Worm (Caenorhabditis elegans): ENCODE results near the gene M163.9.

DNA sequence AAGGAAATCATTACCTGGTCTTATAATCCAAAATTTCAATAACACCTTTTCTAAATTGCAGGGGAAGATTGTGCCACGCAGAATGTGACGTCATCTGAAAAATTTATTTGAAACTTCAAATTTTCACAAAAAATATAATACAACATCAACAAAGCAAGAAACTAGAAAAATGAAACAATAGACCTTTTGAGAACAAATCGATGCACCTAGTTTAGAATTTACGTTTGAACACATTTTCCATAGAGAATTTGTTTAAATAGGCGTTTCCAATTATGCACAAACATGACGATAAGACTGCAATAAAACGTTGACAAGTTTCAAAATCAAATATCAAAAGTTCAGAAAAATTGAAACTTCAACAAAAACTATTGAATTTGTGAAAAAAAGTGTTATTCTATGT, 43.4 kb downstream of the M163.9 start, which contains the start of gene fbxa-141:
- no peak for TF ChIP-seq tbp1 (GFP tag; optimal IDR thresholded peaks at IDR 0.05)
- TF ChIP-seq nhr-120 (GFP tag; IDR thresholded peaks at IDR 0.05): no peak
- no peak for TF ChIP-seq dpl-1 (GFP tag; optimal IDR thresholded peaks at IDR 0.05)
- no peak for TF ChIP-seq hmg-1.2 (GFP tag; IDR thresholded peaks at IDR 0.05)
- no peak for TF ChIP-seq Y67H2A.10 (GFP tag; conservative IDR thresholded peaks at IDR 0.05)
- TF ChIP-seq snpc-1.3 (tag; optimal IDR thresholded peaks at IDR 0.05; ENCODE audit: insufficient read depth): no peak
- TF ChIP-seq nhr-27 (tag; optimal IDR thresholded peaks at IDR 0.05): no peak
- no peak for TF ChIP-seq unc-130 (GFP tag; optimal IDR thresholded peaks at IDR 0.05)
- TF ChIP-seq ztf-28 (GFP tag; IDR thresholded peaks at IDR 0.05): no peak

All from whole organism, young adult.